Fruit fly (Drosophila melanogaster): Measurements from ENCODE around the gene CG33764.

The CG33764 gene

dm6 chr3L:4272167-4272773, 5.0 kb upstream of the CG33764 start (continued):
- TF ChIP-seq Atf3 (GFP tag; optimal IDR thresholded peaks at IDR 0.05) (no peak), CG33213 (GFP tag; optimal IDR thresholded peaks at IDR 0.05) (no peak), dan (GFP tag; IDR thresholded peaks at IDR 0.05) (no peak), bab2 (GFP tag; optimal IDR thresholded peaks at IDR 0.05) (peak; percentile 13), lilli (GFP tag; optimal IDR thresholded peaks at IDR 0.05) (no peak), HmgZ (tag; optimal IDR thresholded peaks at IDR 0.05) (no peak), zfh1 (GFP tag; IDR thresholded peaks at IDR 0.05) (0 out of 3 replicates have a peak, but pooled peaks have one; percentile 16), CG11093 (GFP tag; IDR thresholded peaks at IDR 0.05) (no peak), CG34422 (GFP tag; IDR thresholded peaks at IDR 0.05) (no peak), CG32767 (GFP tag; IDR thresholded peaks at IDR 0.05) (no peak), sob (GFP tag; IDR thresholded peaks at IDR 0.05) (no peak), Hand (GFP tag; optimal IDR thresholded peaks at IDR 0.05) (no peak), Hey (tag; optimal IDR thresholded peaks at IDR 0.05) (no peak), Sry-δ (GFP tag; optimal IDR thresholded peaks at IDR 0.05) (no peak), slou (GFP tag; optimal IDR thresholded peaks at IDR 0.05) (no peak), z (GFP tag; IDR thresholded peaks at IDR 0.05) (no peak), CG9437 (GFP tag; optimal IDR thresholded peaks at IDR 0.05) (no peak), pzg (GFP tag; optimal IDR thresholded peaks at IDR 0.05) (no peak), CG11085 (GFP tag; IDR thresholded peaks at IDR 0.05) (no peak), CG10209 (GFP tag; optimal IDR thresholded peaks at IDR 0.05) (peak; percentile 36), pum (GFP tag; optimal IDR thresholded peaks at IDR 0.05) (no peak), Atf6 (GFP tag; IDR thresholded peaks at IDR 0.05) (no peak), gsb (GFP tag; IDR thresholded peaks at IDR 0.05) (no peak), Drgx (GFP tag; IDR thresholded peaks at IDR 0.05) (no peak), Poxn (GFP tag; IDR thresholded peaks at IDR 0.05) (no peak), CG2202 (tag; optimal IDR thresholded peaks at IDR 0.05) (peak; percentile 71), NK7.1 (GFP tag; optimal IDR thresholded peaks at IDR 0.05) (no peak), CG5180 (GFP tag; optimal IDR thresholded peaks at IDR 0.05) (no peak), Hmx (GFP tag; optimal IDR thresholded peaks at IDR 0.05) (no peak), CG16863 (GFP tag; optimal IDR thresholded peaks at IDR 0.05) (peak; percentile 2), Hr51 (GFP tag; optimal IDR thresholded peaks at IDR 0.05) (no peak), Fer2 (tag; optimal IDR thresholded peaks at IDR 0.05) (no peak), klu (GFP tag; IDR thresholded peaks at IDR 0.05) (no peak), da (GFP tag; optimal IDR thresholded peaks at IDR 0.05) (no peak), CG4854 (GFP tag; optimal IDR thresholded peaks at IDR 0.05) (no peak), CG13296 (GFP tag; optimal IDR thresholded peaks at IDR 0.05) (no peak), amos (GFP tag; IDR thresholded peaks at IDR 0.05; ENCODE audit: partially characterized antibody) (no peak), ash1 (GFP tag; optimal IDR thresholded peaks at IDR 0.05) (no peak), gsb-n (tag; optimal IDR thresholded peaks at IDR 0.05) (no peak), Fer1 (GFP tag; optimal IDR thresholded peaks at IDR 0.05) (no peak), CG11560 (tag; IDR thresholded peaks at IDR 0.05) (no peak), CG4404 (GFP tag; IDR thresholded peaks at IDR 0.05) (no peak), bbx (GFP tag; IDR thresholded peaks at IDR 0.05; ENCODE audit: partially characterized antibody) (no peak), CG10543 (GFP tag; optimal IDR thresholded peaks at IDR 0.05) (no peak), dmrt11E (tag; optimal IDR thresholded peaks at IDR 0.05) (peak; percentile 54), crol (GFP tag; IDR thresholded peaks at IDR 0.05) (no peak), CG7372 (GFP tag; IDR thresholded peaks at IDR 0.05) (no peak), tup (GFP tag; optimal IDR thresholded peaks at IDR 0.05) (no peak), mld (GFP tag; IDR thresholded peaks at IDR 0.05; ENCODE audit: partially characterized antibody) (no peak), nom (GFP tag; optimal IDR thresholded peaks at IDR 0.05) (no peak), gro (GFP tag; optimal IDR thresholded peaks at IDR 0.05) (no peak)
